Worm (Caenorhabditis elegans) whole organism, L4 larva: ENCODE measurements around the gene Y53F4B.11.

Experiments
- F10B5.3 ChIP-seq: sonication (generic microtip); optimal IDR thresholded peaks from 2 replicates; lab custom pipeline; 2016; ENCODE audit warnings: mild to moderate bottlenecking, missing genetic modification characterization, missing compliant biosample characterization
- T20F7.1 ChIP-seq: fragments of 200-800 bp; sonication (Bioruptor generic); optimal IDR thresholded peaks from 2 replicates; lab custom pipeline; 2018; ENCODE audit warnings: mild to moderate bottlenecking, missing genetic modification characterization, missing compliant biosample characterization
- Y48G9A.11 ChIP-seq: fragments of 200-800 bp; sonication (Bioruptor generic); IDR thresholded peaks from 2 replicates; pipeline ENCODE4 v1.3.6; 2022; ENCODE audit warnings: missing genetic modification reagents, missing genetic modification characterization, missing compliant biosample characterization
- Y5F2A.4 ChIP-seq: fragments of 200-800 bp; sonication (Bioruptor generic); optimal IDR thresholded peaks from 2 replicates; lab custom pipeline; 2018; ENCODE audit warnings: mild to moderate bottlenecking, missing genetic modification characterization, missing compliant biosample characterization
- ZK337.2 ChIP-seq: fragments of 200-800 bp; sonication (Bioruptor generic); IDR thresholded peaks from 2 replicates; pipeline ENCODE4 v1.3.6; 2022; ENCODE audit warnings: missing genetic modification reagents, missing genetic modification characterization, missing compliant biosample characterization
- aha-1 ChIP-seq: fragments of 150-350 bp; peaks from one replicate; lab custom pipeline; 2014; ENCODE audit warnings: missing biosample characterization, missing genetic modification characterization
- ama-1 ChIP-seq: fragments of 150-350 bp; optimal IDR thresholded peaks from 2 replicates; lab custom pipeline; 2014; ENCODE audit warnings: inconsistent platforms, mixed read lengths
- attf-4 ChIP-seq: sonication (generic microtip); optimal IDR thresholded peaks from 3 replicates; lab custom pipeline; 2017; ENCODE audit warnings: missing biosample characterization, missing genetic modification characterization
- ceh-28 ChIP-seq: fragments of 150-350 bp; optimal IDR thresholded peaks from 2 replicates; lab custom pipeline; 2014; ENCODE audit warnings: missing biosample characterization, missing genetic modification reagents, missing genetic modification characterization
- ceh-32 ChIP-seq: sonication (generic microtip); optimal IDR thresholded peaks from 2 replicates; lab custom pipeline; 2016; ENCODE audit warnings: mild to moderate bottlenecking, missing genetic modification characterization, missing compliant biosample characterization; ENCODE audit not compliant: poor library complexity
- ceh-62 ChIP-seq: sonication (generic microtip); optimal IDR thresholded peaks from 2 replicates; lab custom pipeline; 2017; ENCODE audit warnings: missing biosample characterization, missing genetic modification characterization
- ceh-82 ChIP-seq: sonication (generic microtip); optimal IDR thresholded peaks from 2 replicates; lab custom pipeline; 2017; ENCODE audit warnings: missing biosample characterization, missing genetic modification characterization
- cey-2 ChIP-seq: sonication (generic microtip); optimal IDR thresholded peaks from 3 replicates; lab custom pipeline; 2017; ENCODE audit warnings: missing genetic modification characterization, mild to moderate bottlenecking, missing compliant biosample characterization, antibody characterized with exemption, borderline replicate concordance; ENCODE audit not compliant: insufficient read depth
- daf-12 ChIP-seq: fragments of 150-350 bp; optimal IDR thresholded peaks from 2 replicates; lab custom pipeline; 2014; ENCODE audit warnings: missing biosample characterization, missing genetic modification reagents, missing genetic modification characterization
- dmd-6 ChIP-seq: fragments of 200-800 bp; sonication (Bioruptor generic); IDR thresholded peaks from 2 replicates; pipeline ENCODE4 v1.3.6; 2022; ENCODE audit warnings: missing genetic modification reagents, missing genetic modification characterization, missing compliant biosample characterization
- dmd-8 ChIP-seq: fragments of 200-800 bp; sonication (Bioruptor generic); IDR thresholded peaks from 2 replicates; pipeline ENCODE4 v1.3.6; 2022; ENCODE audit warnings: missing genetic modification characterization, missing compliant biosample characterization
- dmd-9 ChIP-seq: fragments of 200-800 bp; sonication (Bioruptor generic); IDR thresholded peaks from 2 replicates; pipeline ENCODE4 v1.3.6; 2022; ENCODE audit warnings: missing genetic modification reagents, missing genetic modification characterization, missing compliant biosample characterization
- dpl-1 ChIP-seq: fragments of 150-350 bp; optimal IDR thresholded peaks from 2 replicates; lab custom pipeline; 2014; ENCODE audit warnings: missing biosample characterization, missing genetic modification reagents, missing genetic modification characterization
- egl-43 ChIP-seq: fragments of 200-800 bp; sonication (Bioruptor generic); IDR thresholded peaks from 2 replicates; pipeline ENCODE4 v1.3.6; 2022; ENCODE audit warnings: missing genetic modification reagents, missing genetic modification characterization, missing compliant biosample characterization
- fkh-10 ChIP-seq: fragments of 150-350 bp; optimal IDR thresholded peaks from 2 replicates; lab custom pipeline; 2014; ENCODE audit warnings: missing biosample characterization, missing genetic modification reagents, missing genetic modification characterization
- gei-8 ChIP-seq: fragments of 200-800 bp; sonication (Bioruptor generic); optimal IDR thresholded peaks from 2 replicates; lab custom pipeline; 2018; ENCODE audit warnings: mild to moderate bottlenecking, missing genetic modification characterization, missing compliant biosample characterization
- hif-1 ChIP-seq, 2 experiments: sonication (generic microtip); optimal IDR thresholded peaks; 2 replicates each; lab custom pipeline; 2016 to 2017; ENCODE audit warnings: missing compliant biosample characterization in 2 of 2, missing genetic modification characterization in 2 of 2, missing genetic modification reagents in 2 of 2, missing genotype in 2 of 2, mild to moderate bottlenecking in 1 of 2
- hlh-11 ChIP-seq: fragments of 200-800 bp; sonication (Bioruptor generic); optimal IDR thresholded peaks from 2 replicates; lab custom pipeline; 2018; ENCODE audit warnings: mild to moderate bottlenecking, missing genetic modification characterization, missing compliant biosample characterization
- hlh-30 ChIP-seq: sonication (generic microtip); optimal IDR thresholded peaks from 2 replicates; lab custom pipeline; 2017; ENCODE audit warnings: antibody characterized with exemption, mild to moderate bottlenecking, missing genetic modification characterization, missing compliant biosample characterization; ENCODE audit not compliant: insufficient read depth
- hmg-1.1 ChIP-seq: fragments of 200-800 bp; sonication (Bioruptor generic); IDR thresholded peaks from 2 replicates; pipeline ENCODE4 v1.3.6; 2022; ENCODE audit warnings: missing genetic modification reagents, missing genetic modification characterization, missing compliant biosample characterization
- lin-29 ChIP-seq: fragments of 200-800 bp; sonication (Bioruptor generic); IDR thresholded peaks from 2 replicates; pipeline ENCODE4 v1.3.6; 2022; ENCODE audit warnings: missing genetic modification reagents, missing genetic modification characterization, missing compliant biosample characterization
- lin-38 ChIP-seq: fragments of 200-800 bp; sonication (Bioruptor generic); IDR thresholded peaks from 2 replicates; pipeline ENCODE4 v1.3.6; 2022; ENCODE audit warnings: missing genetic modification reagents, missing genetic modification characterization, missing compliant biosample characterization
- lin-39 ChIP-seq: fragments of 150-350 bp; optimal IDR thresholded peaks from 2 replicates; lab custom pipeline; 2014; ENCODE audit warnings: missing biosample characterization, missing genetic modification reagents, missing genetic modification characterization
- lir-3 ChIP-seq: sonication (generic microtip); optimal IDR thresholded peaks from 2 replicates; lab custom pipeline; 2016; ENCODE audit warnings: mild to moderate bottlenecking, missing genetic modification characterization, missing compliant biosample characterization
- mxl-2 ChIP-seq: fragments of 200-800 bp; sonication (Bioruptor generic); conservative IDR thresholded peaks from 2 replicates; pipeline ENCODE4 v1.3.6; 2022; ENCODE audit warnings: missing genetic modification reagents, missing genetic modification characterization, missing compliant biosample characterization
- nhr-10 ChIP-seq: fragments of 150-350 bp; optimal IDR thresholded peaks from 2 replicates; lab custom pipeline; 2014; ENCODE audit warnings: missing biosample characterization, missing genetic modification characterization
- nhr-28 ChIP-seq: fragments of 150-350 bp; optimal IDR thresholded peaks from 2 replicates; lab custom pipeline; 2014; ENCODE audit warnings: missing biosample characterization, missing genetic modification characterization
- nhr-42 ChIP-seq: fragments of 200-800 bp; sonication (Bioruptor generic); IDR thresholded peaks from 2 replicates; pipeline ENCODE4 v1.3.6; 2022; ENCODE audit warnings: missing genetic modification characterization, missing compliant biosample characterization
- nhr-76 ChIP-seq: fragments of 150-350 bp; optimal IDR thresholded peaks from 2 replicates; lab custom pipeline; 2014; ENCODE audit warnings: missing biosample characterization, missing genetic modification characterization
- pha-4 ChIP-seq, 2 experiments: fragments of 150-350 bp in 1 of 2; fragments of 200-800 bp in 1 of 2; sonication (Bioruptor generic) in 1 of 2; IDR thresholded peaks in 1 of 2; optimal IDR thresholded peaks in 1 of 2; 2 replicates each; pipeline versions ENCODE4 v1.3.6 to Lab custom; 2014 to 2022; ENCODE audit warnings: missing genetic modification characterization in 2 of 2, missing genetic modification reagents in 2 of 2, missing biosample characterization in 1 of 2, missing compliant biosample characterization in 1 of 2
- php-3 ChIP-seq: fragments of 200-800 bp; sonication (Bioruptor generic); IDR thresholded peaks from 2 replicates; pipeline ENCODE4 v1.3.6; 2022; ENCODE audit warnings: missing genetic modification reagents, missing genetic modification characterization, missing compliant biosample characterization
- pqm-1 ChIP-seq: sonication (generic microtip); optimal IDR thresholded peaks from 2 replicates; lab custom pipeline; 2017; ENCODE audit warnings: missing biosample characterization, missing genetic modification characterization
- set-16 ChIP-seq: fragments of 200-800 bp; sonication (Bioruptor generic); IDR thresholded peaks from 2 replicates; pipeline ENCODE4 v1.3.6; 2022; ENCODE audit warnings: missing genetic modification reagents, missing genetic modification characterization, missing compliant biosample characterization
- skn-1 ChIP-seq: fragments of 150-350 bp; optimal IDR thresholded peaks from 2 replicates; lab custom pipeline; 2014; ENCODE audit warnings: missing biosample characterization, missing genetic modification characterization
- spr-3 ChIP-seq: fragments of 200-800 bp; sonication (Bioruptor generic); optimal IDR thresholded peaks from 2 replicates; lab custom pipeline; 2018; ENCODE audit warnings: mild to moderate bottlenecking, missing genetic modification characterization, missing compliant biosample characterization
- tag-97 ChIP-seq: fragments of 200-800 bp; sonication (Bioruptor generic); IDR thresholded peaks from 2 replicates; pipeline ENCODE4 v1.3.6; 2022; ENCODE audit warnings: missing genetic modification characterization, missing compliant biosample characterization
- tra-1 ChIP-seq: fragments of 200-800 bp; sonication (Bioruptor generic); IDR thresholded peaks from 2 replicates; pipeline ENCODE4 v1.3.6; 2022; ENCODE audit warnings: missing genetic modification reagents, missing genetic modification characterization, missing compliant biosample characterization
- vab-7 ChIP-seq: fragments of 200-800 bp; sonication (Bioruptor generic); IDR thresholded peaks from 2 replicates; pipeline ENCODE4 v1.3.6; 2022; ENCODE audit warnings: missing genetic modification reagents, missing genetic modification characterization, missing compliant biosample characterization
- zfp-2 ChIP-seq: sonication (generic microtip); optimal IDR thresholded peaks from 2 replicates; lab custom pipeline; 2016; ENCODE audit warnings: mild to moderate bottlenecking, missing genetic modification characterization, missing compliant biosample characterization
- zip-11 ChIP-seq: fragments of 200-800 bp; sonication (Bioruptor generic); IDR thresholded peaks from 2 replicates; pipeline ENCODE4 v1.3.6; 2022; ENCODE audit warnings: missing genetic modification characterization, missing compliant biosample characterization
- zip-2 ChIP-seq: fragments of 150-350 bp; optimal IDR thresholded peaks from 2 replicates; lab custom pipeline; 2014; ENCODE audit warnings: missing biosample characterization, missing genetic modification characterization
- ztf-7 ChIP-seq: fragments of 150-350 bp; optimal IDR thresholded peaks from 2 replicates; lab custom pipeline; 2014; ENCODE audit warnings: missing biosample characterization, missing genetic modification characterization

The Y53F4B.11 gene

ce11 chrII:15004538-15004937 lies 6.0 kb upstream of the Y53F4B.11 start (continued):
- no peak for TF ChIP-seq ceh-32 (tag; lab: Kevin White, UChicago)
- TF ChIP-seq hlh-30 (tag; lab: Kevin White, UChicago) = no peak
- TF ChIP-seq ceh-82 (tag; lab: Kevin White, UChicago) = no peak
- no peak for TF ChIP-seq ztf-7

ce11 chrII:15005118-15005517 lies 5.4 kb upstream of the Y53F4B.11 start:
- no peak for TF ChIP-seq fkh-10
- TF ChIP-seq lir-3 (tag; lab: Kevin White, UChicago) = no peak
- no peak for TF ChIP-seq dmd-9 (GFP tag; lab: Robert Waterston, UW)
- peak; percentile 58 for TF ChIP-seq aha-1
- no peak for TF ChIP-seq tag-97 (GFP tag; lab: Robert Waterston, UW)
- TF ChIP-seq skn-1 (tag; lab: Kevin White, UChicago) = no peak
- no peak for TF ChIP-seq lin-29 (GFP tag; lab: Robert Waterston, UW)
- no peak for TF ChIP-seq ceh-28
- TF ChIP-seq dmd-6 (GFP tag; lab: Robert Waterston, UW) = no peak
- no peak for TF ChIP-seq hlh-11
- no peak for TF ChIP-seq gei-8 (GFP tag; lab: Kevin White, UChicago)
- TF ChIP-seq ceh-62 = no peak
- peak; percentile 70; the same call in 1 of the 2 replicates for TF ChIP-seq set-16
- no peak for TF ChIP-seq nhr-28 (tag; lab: Kevin White, UChicago)
- no peak for TF ChIP-seq hlh-30 (tag; lab: Kevin White, UChicago)
- TF ChIP-seq nhr-42 = no peak
- TF ChIP-seq php-3 (GFP tag; lab: Robert Waterston, UW) = 0 out of 2 replicates have a peak, but pooled peaks have one; percentile 11
- no peak for TF ChIP-seq hmg-1.1 (GFP tag; lab: Robert Waterston, UW)
- TF ChIP-seq ama-1 = no peak
- TF ChIP-seq Y48G9A.11 = no peak
- no peak for TF ChIP-seq lin-39
- TF ChIP-seq T20F7.1 (GFP tag; lab: Kevin White, UChicago) = no peak
- no peak for TF ChIP-seq cey-2 (tag; lab: Kevin White, UChicago)
- no peak for TF ChIP-seq mxl-2 (GFP tag; lab: Robert Waterston, UW)
- TF ChIP-seq zip-2 (tag; lab: Kevin White, UChicago) = no peak
- TF ChIP-seq dmd-8 (GFP tag; lab: Robert Waterston, UW) = no peak
- TF ChIP-seq egl-43 (GFP tag; lab: Robert Waterston, UW) = peak; percentile 43; the same call in 1 of the 2 replicates
- no peak for TF ChIP-seq Y5F2A.4 (GFP tag; lab: Kevin White, UChicago)
- no peak for TF ChIP-seq nhr-76 (tag; lab: Kevin White, UChicago)
- no peak for TF ChIP-seq F10B5.3 (tag; lab: Kevin White, UChicago)
- no peak for TF ChIP-seq nhr-10
- TF ChIP-seq ztf-7 = no peak
- TF ChIP-seq, all 104 proteins: peak for 4

ce11 chrII:15008481-15009057 lies 2.0 kb upstream of the Y53F4B.11 start:
- TF ChIP-seq ZK337.2 (no peak), zip-2 (tag; lab: Kevin White, UChicago) (no peak), aha-1 (no peak), pha-4 (GFP tag; IDR thresholded peaks at IDR 0.05; lab: Robert Waterston, UW) (no peak), pha-4 (tag; optimal IDR thresholded peaks at IDR 0.05; lab: Kevin White, UChicago) (no peak), cey-2 (tag; lab: Kevin White, UChicago) (no peak), egl-43 (GFP tag; lab: Robert Waterston, UW) (no peak), dpl-1 (GFP tag; lab: Kevin White, UChicago) (no peak), zip-11 (GFP tag; lab: Robert Waterston, UW) (no peak), tra-1 (no peak), zfp-2 (no peak), ceh-28 (no peak), Y5F2A.4 (GFP tag; lab: Kevin White, UChicago) (no peak), set-16 (peak; percentile 77), hif-1 (tag; optimal IDR thresholded peaks at IDR 0.05; lab: Kevin White, UChicago) (peak in 1 of 2 experiments; percentile 62), lin-38 (0 out of 2 replicates have a peak, but pooled peaks have one; percentile 4), lin-39 (no peak), attf-4 (no peak), spr-3 (GFP tag; lab: Kevin White, UChicago) (no peak), nhr-76 (tag; lab: Kevin White, UChicago) (no peak), pqm-1 (tag; lab: Kevin White, UChicago) (no peak), daf-12 (tag; lab: Kevin White, UChicago) (no peak), vab-7 (GFP tag; lab: Robert Waterston, UW) (0 out of 2 replicates have a peak, but pooled peaks have one; percentile 21)
